Fruit fly (Drosophila melanogaster): ENCODE data around the gene nSyb.
A peak's percentile ranks its signal among the peaks of the same experiment; 100 is the strongest.

nSyb gene

dm6 chr3L:1637652-1638051 is at the start of gene nSyb:
TSS of gene nSyb (minus strand) at chr3L:1637752.
- no peak for TF ChIP-seq CG10147 (GFP tag; optimal IDR thresholded peaks at IDR 0.05)
- TF ChIP-seq E2f2 (GFP tag; IDR thresholded peaks at IDR 0.05), result peak; percentile 44; the same call in 1 of the 2 replicates
- TF ChIP-seq CG12155 (GFP tag; optimal IDR thresholded peaks at IDR 0.05), result peak; percentile 85
- TF ChIP-seq pzg (GFP tag; optimal IDR thresholded peaks at IDR 0.05), result peak; percentile 1
- peak; percentile 48 for TF ChIP-seq Dp (GFP tag; optimal IDR thresholded peaks at IDR 0.05)

- no peak for TF ChIP-seq sug (tag; optimal IDR thresholded peaks at IDR 0.05)
- TF ChIP-seq p53 (GFP tag; optimal IDR thresholded peaks at IDR 0.05), result no peak
- peak; percentile 11 for TF ChIP-seq CG18599 (GFP tag; optimal IDR thresholded peaks at IDR 0.05)
- no peak for TF ChIP-seq jumu (GFP tag; optimal IDR thresholded peaks at IDR 0.05)
- TF ChIP-seq row (GFP tag; IDR thresholded peaks at IDR 0.05), result no peak
- no peak for TF ChIP-seq CG3838 (GFP tag; optimal IDR thresholded peaks at IDR 0.05)
- peak; percentile 41 for TF ChIP-seq nom (GFP tag; optimal IDR thresholded peaks at IDR 0.05)
- no peak for TF ChIP-seq hkb (optimal IDR thresholded peaks at IDR 0.05)
- TF ChIP-seq hkb (GFP tag; IDR thresholded peaks at IDR 0.05), result 0 out of 2 replicates have a peak, but pooled peaks have one; percentile 22
- TF ChIP-seq sob (GFP tag; IDR thresholded peaks at IDR 0.05), result peak; percentile 24; the same call in 1 of the 2 replicates
- TF ChIP-seq nerfin-1 (tag; optimal IDR thresholded peaks at IDR 0.05), result no peak
- no peak for TF ChIP-seq otp (GFP tag; IDR thresholded peaks at IDR 0.05)
- TF ChIP-seq CG15479 (GFP tag; optimal IDR thresholded peaks at IDR 0.05), result no peak
- TF ChIP-seq peb (GFP tag; IDR thresholded peaks at IDR 0.05), result no peak
- TF ChIP-seq H15 (GFP tag; IDR thresholded peaks at IDR 0.05), result 0 out of 3 replicates have a peak, but pooled peaks have one; percentile 26
- no peak for TF ChIP-seq CG3281 (GFP tag; optimal IDR thresholded peaks at IDR 0.05)
- peak; percentile 52 for TF ChIP-seq Drgx (GFP tag; IDR thresholded peaks at IDR 0.05)
- peak; percentile 16; the same call in 1 of the 2 replicates for TF ChIP-seq Rfx (GFP tag; IDR thresholded peaks at IDR 0.05)
- peak; percentile 18 for TF ChIP-seq corto (GFP tag; optimal IDR thresholded peaks at IDR 0.05)
- TF ChIP-seq crol (GFP tag; IDR thresholded peaks at IDR 0.05), result no peak
- TF ChIP-seq ssp (GFP tag; IDR thresholded peaks at IDR 0.05), result peak; percentile 17; the same call in 1 of the 2 replicates
- peak; percentile 36; the same call in 1 of the 2 replicates for TF ChIP-seq slbo (GFP tag; IDR thresholded peaks at IDR 0.05)
- TF ChIP-seq eyg (GFP tag; optimal IDR thresholded peaks at IDR 0.05), result no peak
- TF ChIP-seq B-H1 (GFP tag; IDR thresholded peaks at IDR 0.05), result no peak
- no peak for TF ChIP-seq Abd-B (GFP tag; optimal IDR thresholded peaks at IDR 0.05)
- TF ChIP-seq CG16779 (GFP tag; IDR thresholded peaks at IDR 0.05), result no peak
- no peak for TF ChIP-seq CG11093 (GFP tag; IDR thresholded peaks at IDR 0.05)
- TF ChIP-seq Usf (GFP tag; optimal IDR thresholded peaks at IDR 0.05), result no peak
- TF ChIP-seq ttk (GFP tag; IDR thresholded peaks at IDR 0.05), result peak; percentile 21; the same call in 1 of the 2 replicates
- TF ChIP-seq Gsc (GFP tag; IDR thresholded peaks at IDR 0.05), result peak; percentile 9; the same call in 1 of the 2 replicates
- 0 out of 2 replicates have a peak, but pooled peaks have one; percentile 27 for TF ChIP-seq CG9932 (GFP tag; IDR thresholded peaks at IDR 0.05)
- peak; percentile 46 for TF ChIP-seq sisA (GFP tag; IDR thresholded peaks at IDR 0.05)
- no peak for TF ChIP-seq CG7271 (tag; optimal IDR thresholded peaks at IDR 0.05)
- TF ChIP-seq pan (optimal IDR thresholded peaks at IDR 0.05), result no peak
- peak in 1 of 2 experiments; percentile 27 for TF ChIP-seq pan (GFP tag; optimal IDR thresholded peaks at IDR 0.05 in 1 of 2, IDR thresholded peaks at IDR 0.05 in 1 of 2)
Measured at dm6 chr3L:1683091-1683490, 45.5 kb upstream of the nSyb start.

- TF ChIP-seq ATbp (GFP tag; optimal IDR thresholded peaks at IDR 0.05) (no peak), cwo (GFP tag; optimal IDR thresholded peaks at IDR 0.05) (peak; percentile 32), CG8478 (optimal IDR thresholded peaks at IDR 0.05) (no peak), Dip3 (GFP tag; optimal IDR thresholded peaks at IDR 0.05) (no peak), bsh (GFP tag; optimal IDR thresholded peaks at IDR 0.05) (peak in 1 of 2 experiments; percentile 14), tio (GFP tag; optimal IDR thresholded peaks at IDR 0.05) (no peak), CG9727 (GFP tag; optimal IDR thresholded peaks at IDR 0.05) (no peak), CTCF (GFP tag; optimal IDR thresholded peaks at IDR 0.05) (no peak)
Measured at dm6 chr3L:1679394-1679793, 41.8 kb upstream of the nSyb start.
